Worm (Caenorhabditis elegans) whole organism, L4/young adult: ENCODE measurements around the gene T16G1.9.

ENCODE experiments used
- W03F9.2 ChIP-seq: fragments of 150-350 bp; optimal IDR thresholded peaks from 2 replicates; lab custom pipeline; 2014; ENCODE audit warnings: missing biosample characterization, missing genetic modification characterization
- dao-5 ChIP-seq: sonication (generic microtip); optimal IDR thresholded peaks from 2 replicates; lab custom pipeline; 2016; ENCODE audit warnings: missing genotype, missing genetic modification characterization, moderate library complexity, missing compliant biosample characterization
- him-1 ChIP-seq: sonication (generic microtip); optimal IDR thresholded peaks from 2 replicates; lab custom pipeline; 2016; ENCODE audit warnings: missing genotype, missing genetic modification reagents, missing genetic modification characterization, missing compliant biosample characterization

T16G1.9 gene

ce11 chrV:12950812-12951528, at the start of gene T16G1.9, which contains the start of gene T16G1.18:
Gene T16G1.9 (minus strand): TSS chrV:12950862.
Gene T16G1.18 (plus strand): TSS chrV:12951304.
- TF ChIP-seq dao-5 (tag; lab: Kevin White, UChicago) (no peak), W03F9.2 (tag; lab: Kevin White, UChicago) (no peak), him-1 (tag; lab: Kevin White, UChicago) (no peak)

- no peak for TF ChIP-seq dao-5 (tag; lab: Kevin White, UChicago)
- no peak for TF ChIP-seq W03F9.2 (tag; lab: Kevin White, UChicago)
- TF ChIP-seq him-1 (tag; lab: Kevin White, UChicago): no peak
These were observed 49.4 kb upstream of the T16G1.9 start for ce11 chrV:13000068-13000467.

ce11 chrV:12999559-12999958, 48.9 kb upstream of the T16G1.9 start, which contains the start of gene far-4:
Gene far-4 (minus strand): TSS chrV:12999659.
- TF ChIP-seq dao-5 (tag; lab: Kevin White, UChicago) (no peak), him-1 (tag; lab: Kevin White, UChicago) (no peak), W03F9.2 (tag; lab: Kevin White, UChicago) (no peak)

- no peak for TF ChIP-seq him-1 (tag; lab: Kevin White, UChicago)
- TF ChIP-seq dao-5 (tag; lab: Kevin White, UChicago): no peak
- no peak for TF ChIP-seq W03F9.2 (tag; lab: Kevin White, UChicago)
These were observed 46.8 kb upstream of the T16G1.9 start, which contains the start of gene far-3 for ce11 chrV:12997422-12997821. Gene far-3 (minus strand): TSS chrV:12997522.

- no peak for TF ChIP-seq dao-5 (tag; lab: Kevin White, UChicago)
- TF ChIP-seq him-1 (tag; lab: Kevin White, UChicago): no peak
- no peak for TF ChIP-seq W03F9.2 (tag; lab: Kevin White, UChicago)
These were observed 44.6 kb upstream of the T16G1.9 start, which contains the start of gene far-5 for ce11 chrV:12995269-12995668. Gene far-5 (plus strand): TSS chrV:12995569.

- TF ChIP-seq dao-5 (tag; lab: Kevin White, UChicago): no peak
- no peak for TF ChIP-seq W03F9.2 (tag; lab: Kevin White, UChicago)
- no peak for TF ChIP-seq him-1 (tag; lab: Kevin White, UChicago)
These were observed 42.2 kb upstream of the T16G1.9 start, which contains the start of the genes F15B9.11 and dsl-7 for ce11 chrV:12992891-12993290. Gene F15B9.11 (minus strand): TSS chrV:12992895. Gene dsl-7 (plus strand): TSS chrV:12993150.

ce11 chrV:12988256-12988655, 37.6 kb upstream of the T16G1.9 start, which contains the start of gene F15B9.8:
Gene F15B9.8 (plus strand): TSS chrV:12988556.
- no peak for TF ChIP-seq him-1 (tag; lab: Kevin White, UChicago)
- no peak for TF ChIP-seq dao-5 (tag; lab: Kevin White, UChicago)
- TF ChIP-seq W03F9.2 (tag; lab: Kevin White, UChicago): no peak

- no peak for TF ChIP-seq him-1 (tag; lab: Kevin White, UChicago)
- TF ChIP-seq W03F9.2 (tag; lab: Kevin White, UChicago): no peak
- TF ChIP-seq dao-5 (tag; lab: Kevin White, UChicago): no peak
These were observed 36.4 kb upstream of the T16G1.9 start, which contains the start of gene shw-3 for ce11 chrV:12987061-12987460. Gene shw-3 (minus strand): TSS chrV:12987161.

ce11 chrV:12974047-12974446, 23.4 kb upstream of the T16G1.9 start:
- no peak for TF ChIP-seq him-1 (tag; lab: Kevin White, UChicago)
- TF ChIP-seq W03F9.2 (tag; lab: Kevin White, UChicago): no peak
- no peak for TF ChIP-seq dao-5 (tag; lab: Kevin White, UChicago)

- no peak for TF ChIP-seq dao-5 (tag; lab: Kevin White, UChicago)
- TF ChIP-seq him-1 (tag; lab: Kevin White, UChicago): no peak
- peak; percentile 29 for TF ChIP-seq W03F9.2 (tag; lab: Kevin White, UChicago)
These were observed 20.0 kb upstream of the T16G1.9 start, which contains the start of gene pnn-1 for ce11 chrV:12970575-12971160. Gene pnn-1 (plus strand): TSS chrV:12971110.

ce11 chrV:12968555-12968954, 17.9 kb upstream of the T16G1.9 start, which contains the start of gene lin-46:
Gene lin-46 (plus strand): TSS chrV:12968855.
- TF ChIP-seq W03F9.2 (tag; lab: Kevin White, UChicago) (no peak), him-1 (tag; lab: Kevin White, UChicago) (no peak), dao-5 (tag; lab: Kevin White, UChicago) (no peak)

ce11 chrV:12967925-12968327, 17.3 kb upstream of the T16G1.9 start, which contains the start of gene R186.8:
Gene R186.8 (minus strand): TSS chrV:12967982.
- peak; percentile 55 for TF ChIP-seq him-1 (tag; lab: Kevin White, UChicago)
- TF ChIP-seq W03F9.2 (tag; lab: Kevin White, UChicago): peak; percentile 3

- TF ChIP-seq W03F9.2 (tag; lab: Kevin White, UChicago): no peak
- no peak for TF ChIP-seq him-1 (tag; lab: Kevin White, UChicago)
These were observed 16.4 kb upstream of the T16G1.9 start, which contains the start of gene R186.3 for ce11 chrV:12967110-12967509. Gene R186.3 (minus strand): TSS chrV:12967210.
